Fruit fly (Drosophila melanogaster) whole organism, embryonic: ENCODE measurements around the gene Bmcp.

Source experiments
- Awh ChIP-seq: fragments of 200-800 bp; sonication (Bioruptor generic); IDR thresholded peaks from 2 replicates; pipeline ENCODE4, ENCODE4 v1.3.6; 2022; ENCODE audit warnings: missing biosample characterization, missing genetic modification characterization
- B-H2 ChIP-seq: fragments of 200-800 bp; sonication (Bioruptor generic); optimal IDR thresholded peaks from 2 replicates; lab custom pipeline; 2018; ENCODE audit warnings: missing biosample characterization, mild to moderate bottlenecking, missing genetic modification characterization
- BEAF-32 ChIP-seq: fragments of 200-800 bp; sonication (Bioruptor generic); optimal IDR thresholded peaks from 3 replicates; lab custom pipeline; 2017; ENCODE audit warnings: missing biosample characterization, missing genetic modification characterization, mild to moderate bottlenecking, moderate library complexity, missing genetic modification reagents
- CG10431 ChIP-seq: fragments of 200-800 bp; sonication (Bioruptor generic); optimal IDR thresholded peaks from 3 replicates; lab custom pipeline; 2018; ENCODE audit warnings: missing biosample characterization, mild to moderate bottlenecking, missing genetic modification characterization
- CG13287 ChIP-seq: fragments of 200-800 bp; sonication (Bioruptor generic); IDR thresholded peaks from 2 replicates; pipeline ENCODE4 v1.3.6; 2022; ENCODE audit warnings: missing biosample characterization, missing genetic modification characterization; ENCODE audit not compliant: partially characterized antibody
- CG16863 ChIP-seq: fragments of 200-800 bp; sonication (Bioruptor generic); optimal IDR thresholded peaks from 3 replicates; lab custom pipeline; 2016; ENCODE audit warnings: missing biosample characterization, missing genetic modification characterization
- CG2199 ChIP-seq: fragments of 200-800 bp; sonication (Bioruptor generic); IDR thresholded peaks from 3 replicates; pipeline ENCODE4 v1.3.6; 2022; ENCODE audit warnings: missing biosample characterization, missing genetic modification characterization
- CG30431 ChIP-seq: fragments of 200-800 bp; sonication (Bioruptor generic); optimal IDR thresholded peaks from 2 replicates; lab custom pipeline; 2017; ENCODE audit warnings: missing biosample characterization, missing genetic modification characterization
- CG33557 ChIP-seq: fragments of 200-800 bp; sonication (Bioruptor generic); optimal IDR thresholded peaks from 2 replicates; lab custom pipeline; 2019; ENCODE audit warnings: missing biosample characterization, mild to moderate bottlenecking, missing genetic modification characterization, moderate library complexity
- CG4282 ChIP-seq: fragments of 200-800 bp; sonication (Bioruptor generic); optimal IDR thresholded peaks from 2 replicates; lab custom pipeline; 2016; ENCODE audit warnings: missing biosample characterization, missing genetic modification characterization
- CG4424 ChIP-seq: fragments of 200-800 bp; sonication (Bioruptor generic); optimal IDR thresholded peaks from 3 replicates; lab custom pipeline; 2016; ENCODE audit warnings: missing biosample characterization, missing genetic modification characterization
- CG4820 ChIP-seq: fragments of 200-800 bp; sonication (Bioruptor generic); optimal IDR thresholded peaks from 3 replicates; lab custom pipeline; 2016; ENCODE audit warnings: missing biosample characterization, missing genetic modification characterization
- CG5245 ChIP-seq: fragments of 200-800 bp; sonication (Bioruptor generic); optimal IDR thresholded peaks from 3 replicates; lab custom pipeline; 2016; ENCODE audit warnings: missing biosample characterization, missing genetic modification characterization
- CG6272 ChIP-seq: fragments of 200-800 bp; sonication (Bioruptor generic); IDR thresholded peaks from 2 replicates; pipeline ENCODE4 v1.3.6; 2022; ENCODE audit warnings: missing biosample characterization, missing genetic modification characterization
- CG6689 ChIP-seq: fragments of 200-800 bp; sonication (Bioruptor generic); IDR thresholded peaks from 2 replicates; pipeline ENCODE4 v1.3.6; 2022; ENCODE audit warnings: missing biosample characterization, missing genetic modification characterization
- CG6765 ChIP-seq: fragments of 200-800 bp; sonication (Bioruptor generic); optimal IDR thresholded peaks from 3 replicates; lab custom pipeline; 2017; ENCODE audit warnings: missing biosample characterization, mild to moderate bottlenecking, missing genetic modification characterization
- CG7745 ChIP-seq: fragments of 200-800 bp; sonication (Bioruptor generic); optimal IDR thresholded peaks from 2 replicates; lab custom pipeline; 2018; ENCODE audit warnings: missing biosample characterization, mild to moderate bottlenecking, missing genetic modification characterization, moderate library complexity
- CG8359 ChIP-seq: fragments of 200-800 bp; sonication (Bioruptor generic); optimal IDR thresholded peaks from 2 replicates; lab custom pipeline; 2017; ENCODE audit warnings: missing biosample characterization, mild to moderate bottlenecking, missing genetic modification characterization, borderline replicate concordance
- Dll ChIP-seq: fragments of 200-800 bp; sonication (Bioruptor generic); IDR thresholded peaks from 4 replicates; pipeline ENCODE4 v1.3.6; 2022; ENCODE audit warnings: missing biosample characterization, missing genetic modification characterization; ENCODE audit not compliant: partially characterized antibody
- Doc3 ChIP-seq: fragments of 200-800 bp; sonication (Bioruptor generic); IDR thresholded peaks from 3 replicates; pipeline ENCODE4 v1.3.6; 2022; ENCODE audit warnings: missing biosample characterization, missing genetic modification characterization; ENCODE audit not compliant: partially characterized antibody
- Fer3 ChIP-seq: fragments of 200-800 bp; sonication (Bioruptor generic); optimal IDR thresholded peaks from 2 replicates; lab custom pipeline; 2018; ENCODE audit warnings: missing biosample characterization, mild to moderate bottlenecking, missing genetic modification characterization, moderate library complexity
- HLH4C ChIP-seq: fragments of 200-800 bp; sonication (Bioruptor generic); IDR thresholded peaks from 3 replicates; pipeline ENCODE4 v1.3.6; 2022; ENCODE audit warnings: missing biosample characterization, missing genetic modification characterization; ENCODE audit not compliant: partially characterized antibody
- Lhr ChIP-seq: fragments of 200-800 bp; sonication (Bioruptor generic); optimal IDR thresholded peaks from 3 replicates; lab custom pipeline; 2017; ENCODE audit warnings: mild to moderate bottlenecking, missing biosample characterization, missing genetic modification reagents, missing genetic modification characterization
- Lpt ChIP-seq: fragments of >200 bp; optimal IDR thresholded peaks from 2 replicates; lab custom pipeline; 2018; ENCODE audit warnings: missing biosample characterization, missing genetic modification characterization
- Neu2 ChIP-seq: fragments of 200-800 bp; sonication (Bioruptor generic); optimal IDR thresholded peaks from 3 replicates; lab custom pipeline; 2016; ENCODE audit warnings: missing biosample characterization, missing genetic modification characterization, borderline replicate concordance
- Nf-YA ChIP-seq: fragments of 200-800 bp; sonication (Bioruptor generic); IDR thresholded peaks from 2 replicates; pipeline ENCODE4 v1.3.6; 2022; ENCODE audit warnings: missing biosample characterization, missing genetic modification characterization
- Nf-YC ChIP-seq: fragments of 200-800 bp; optimal IDR thresholded peaks from 3 replicates; lab custom pipeline; 2019; ENCODE audit warnings: missing biosample characterization, mild to moderate bottlenecking, missing genetic modification characterization, moderate library complexity
- amos ChIP-seq: fragments of 200-800 bp; sonication (Bioruptor generic); IDR thresholded peaks from 2 replicates; pipeline ENCODE4 v1.3.6; 2022; ENCODE audit warnings: missing biosample characterization, missing genetic modification characterization; ENCODE audit not compliant: partially characterized antibody
- bab2 ChIP-seq: fragments of 200-800 bp; sonication (Bioruptor generic); optimal IDR thresholded peaks from 2 replicates; lab custom pipeline; 2016; ENCODE audit warnings: missing biosample characterization, missing genetic modification characterization
- btn ChIP-seq: fragments of 200-800 bp; sonication (Bioruptor generic); optimal IDR thresholded peaks from 2 replicates; lab custom pipeline; 2016; ENCODE audit warnings: missing biosample characterization, missing genetic modification characterization
- caup ChIP-seq: fragments of 200-800 bp; sonication (Bioruptor generic); optimal IDR thresholded peaks from 3 replicates; lab custom pipeline; 2017; ENCODE audit warnings: missing biosample characterization, mild to moderate bottlenecking, missing genetic modification characterization, moderate library complexity; ENCODE audit not compliant: severe bottlenecking
- corto ChIP-seq: fragments of 200-800 bp; sonication (Bioruptor generic); optimal IDR thresholded peaks from 2 replicates; lab custom pipeline; 2016; ENCODE audit warnings: missing biosample characterization, mild to moderate bottlenecking, missing genetic modification characterization, moderate library complexity
- dmrt11E ChIP-seq: fragments of 200-800 bp; sonication (Bioruptor generic); optimal IDR thresholded peaks from 3 replicates; lab custom pipeline; 2018; ENCODE audit warnings: missing biosample characterization, mild to moderate bottlenecking, missing genetic modification characterization, moderate library complexity
- esg ChIP-seq: fragments of 200-800 bp; sonication (Bioruptor generic); conservative IDR thresholded peaks from 2 replicates; pipeline ENCODE4 v1.3.6; 2022; ENCODE audit warnings: missing biosample characterization, missing genetic modification characterization
- grau ChIP-seq: fragments of 200-800 bp; optimal IDR thresholded peaks from 3 replicates; lab custom pipeline; 2019; ENCODE audit warnings: missing biosample characterization, mild to moderate bottlenecking, missing genetic modification characterization, moderate library complexity
- hkb ChIP-seq, 2 experiments: fragments of 200-800 bp in 1 of 2; fragments of >200 bp in 1 of 2; sonication (Bioruptor generic) in 1 of 2; IDR thresholded peaks in 1 of 2; optimal IDR thresholded peaks in 1 of 2; 2 replicates each; pipeline versions ENCODE4 v1.3.6 to Lab custom; 2017 to 2022; ENCODE audit warnings: missing biosample characterization in 1 of 2, missing genetic modification characterization in 1 of 2
- lilli ChIP-seq: fragments of 200-800 bp; sonication (Bioruptor generic); optimal IDR thresholded peaks from 3 replicates; lab custom pipeline; 2016; ENCODE audit warnings: missing biosample characterization, missing genetic modification characterization
- maf-S ChIP-seq: fragments of 200-800 bp; sonication (Bioruptor generic); optimal IDR thresholded peaks from 2 replicates; lab custom pipeline; 2016; ENCODE audit warnings: missing biosample characterization, missing genetic modification characterization
- mam ChIP-seq: fragments of 200-800 bp; sonication (Bioruptor generic); optimal IDR thresholded peaks from 3 replicates; lab custom pipeline; 2016; ENCODE audit warnings: missing biosample characterization, missing genetic modification characterization
- nerfin-1 ChIP-seq: fragments of 200-800 bp; sonication (Bioruptor generic); optimal IDR thresholded peaks from 3 replicates; lab custom pipeline; 2019; ENCODE audit warnings: missing biosample characterization, mild to moderate bottlenecking, missing genetic modification characterization, moderate library complexity
- pho ChIP-seq: fragments of 200-800 bp; sonication (Bioruptor generic); optimal IDR thresholded peaks from 2 replicates; lab custom pipeline; 2016; ENCODE audit warnings: missing biosample characterization, missing genetic modification characterization
- phol ChIP-seq: fragments of 200-800 bp; sonication (Bioruptor generic); optimal IDR thresholded peaks from 3 replicates; lab custom pipeline; 2018; ENCODE audit warnings: missing biosample characterization, mild to moderate bottlenecking, missing genetic modification characterization, moderate library complexity
- pum ChIP-seq: fragments of 200-800 bp; sonication (Bioruptor generic); optimal IDR thresholded peaks from 2 replicates; lab custom pipeline; 2016; ENCODE audit warnings: missing biosample characterization, missing genetic modification characterization
- ranshi ChIP-seq: fragments of 200-800 bp; sonication (Bioruptor generic); IDR thresholded peaks from 2 replicates; pipeline ENCODE4 v1.3.6; 2022; ENCODE audit warnings: missing biosample characterization, missing genetic modification characterization
- sim ChIP-seq: fragments of 200-800 bp; sonication (Bioruptor generic); IDR thresholded peaks from 2 replicates; pipeline ENCODE4 v1.3.6; 2022; ENCODE audit warnings: missing biosample characterization, missing genetic modification characterization
- toy ChIP-seq: fragments of 200-800 bp; sonication (Bioruptor generic); IDR thresholded peaks from 2 replicates; pipeline ENCODE4 v1.3.6; 2022; ENCODE audit warnings: missing biosample characterization, missing genetic modification characterization
- twi ChIP-seq: fragments of 200-800 bp; optimal IDR thresholded peaks from 2 replicates; lab custom pipeline; 2019; ENCODE audit warnings: missing biosample characterization, mild to moderate bottlenecking, missing genetic modification characterization, moderate library complexity
- unpg ChIP-seq: fragments of 200-800 bp; sonication (Bioruptor generic); optimal IDR thresholded peaks from 3 replicates; lab custom pipeline; 2018; ENCODE audit warnings: missing biosample characterization, mild to moderate bottlenecking, missing genetic modification characterization, moderate library complexity
- wor ChIP-seq: fragments of 200-800 bp; sonication (Bioruptor generic); IDR thresholded peaks from 2 replicates; pipeline ENCODE4 v1.3.6; 2022; ENCODE audit warnings: missing biosample characterization, missing genetic modification characterization
- z ChIP-seq: fragments of 200-800 bp; sonication (Bioruptor generic); IDR thresholded peaks from 3 replicates; pipeline ENCODE4 v1.3.6; 2022; ENCODE audit warnings: missing biosample characterization, missing genetic modification characterization

Bmcp gene

DNA sequence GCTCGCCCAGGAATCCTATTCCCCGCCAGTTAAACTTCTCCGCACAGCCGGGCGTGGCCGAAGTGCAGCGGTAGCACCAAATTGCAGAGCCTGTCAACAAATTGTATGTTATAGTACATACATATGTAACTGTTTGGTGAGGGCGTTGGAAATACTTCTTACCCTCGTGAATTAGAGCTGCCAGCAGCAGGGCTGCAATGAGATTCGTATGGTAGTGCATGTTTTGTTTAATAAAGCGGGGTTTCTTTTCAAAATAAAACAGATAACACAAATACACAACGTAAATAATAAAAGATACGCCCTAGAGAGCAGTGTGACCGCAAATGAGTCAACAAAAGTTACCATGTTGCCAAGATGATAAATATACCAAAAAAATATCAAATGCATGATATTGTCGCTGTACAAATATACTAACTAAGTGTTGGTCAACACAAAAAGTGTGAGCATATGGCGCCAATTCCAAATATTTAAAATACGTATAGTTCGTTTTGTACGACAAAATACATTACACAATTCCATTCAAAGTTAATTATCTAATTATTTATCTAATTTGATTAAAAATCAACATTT, 9.6 kb upstream of the Bmcp start, which contains the start of gene crim (continued):
- no peak for TF ChIP-seq ranshi (GFP tag; lab: Robert Waterston, UW)
- TF ChIP-seq Doc3 (GFP tag; lab: Robert Waterston, UW), result no peak
- no peak for TF ChIP-seq hkb (optimal IDR thresholded peaks at IDR 0.05; lab: Kevin White, UChicago)
- TF ChIP-seq hkb (GFP tag; IDR thresholded peaks at IDR 0.05; lab: Robert Waterston, UW), result 0 out of 2 replicates have a peak, but pooled peaks have one; percentile 27
- no peak for TF ChIP-seq Fer3 (tag; lab: Kevin White, UChicago)
- no peak for TF ChIP-seq z (GFP tag; lab: Robert Waterston, UW)
- no peak for TF ChIP-seq CG6765 (GFP tag; lab: Kevin White, UChicago)
- TF ChIP-seq esg (GFP tag; lab: Robert Waterston, UW), result no peak
- peak; percentile 50; the same call in 1 of the 2 replicates for TF ChIP-seq CG13287 (GFP tag; lab: Robert Waterston, UW)
- no peak for TF ChIP-seq btn (GFP tag; lab: Kevin White, UChicago)
- no peak for TF ChIP-seq pum (GFP tag; lab: Kevin White, UChicago)
- TF ChIP-seq grau, result peak; percentile 2
- no peak for TF ChIP-seq CG6272 (GFP tag; lab: Robert Waterston, UW)
- TF ChIP-seq CG4282 (GFP tag; lab: Kevin White, UChicago), result no peak
- TF ChIP-seq Nf-YC, result peak; percentile 28
- TF ChIP-seq amos (GFP tag; lab: Robert Waterston, UW), result no peak
- no peak for TF ChIP-seq CG7745 (tag; lab: Kevin White, UChicago)
- no peak for TF ChIP-seq CG4424 (GFP tag; lab: Kevin White, UChicago)
- no peak for TF ChIP-seq nerfin-1 (tag; lab: Kevin White, UChicago)
- no peak for TF ChIP-seq toy (GFP tag; lab: Robert Waterston, UW)
- TF ChIP-seq Nf-YA (GFP tag; lab: Robert Waterston, UW), result no peak
- TF ChIP-seq HLH4C (GFP tag; lab: Robert Waterston, UW), result no peak
- no peak for TF ChIP-seq CG6689
- TF ChIP-seq CG8359 (GFP tag; lab: Kevin White, UChicago), result no peak
- no peak for TF ChIP-seq B-H2 (GFP tag; lab: Kevin White, UChicago)
- TF ChIP-seq CG4820 (GFP tag; lab: Kevin White, UChicago), result no peak
- peak; percentile 42 for TF ChIP-seq phol
- no peak for TF ChIP-seq sim (GFP tag; lab: Robert Waterston, UW)
- no peak for TF ChIP-seq CG5245 (GFP tag; lab: Kevin White, UChicago)
- no peak for TF ChIP-seq Lpt (GFP tag; lab: Kevin White, UChicago)
- peak; percentile 34 for TF ChIP-seq BEAF-32 (GFP tag; lab: Kevin White, UChicago)
- TF ChIP-seq pho (GFP tag; lab: Kevin White, UChicago), result no peak
- TF ChIP-seq CG2199 (GFP tag; lab: Robert Waterston, UW), result no peak
- TF ChIP-seq lilli, result no peak
- no peak for TF ChIP-seq maf-S (GFP tag; lab: Kevin White, UChicago)
- no peak for TF ChIP-seq CG30431 (GFP tag; lab: Kevin White, UChicago)
- no peak for TF ChIP-seq dmrt11E (tag; lab: Kevin White, UChicago)
- no peak for TF ChIP-seq CG16863 (GFP tag; lab: Kevin White, UChicago)
- no peak for TF ChIP-seq caup (GFP tag; lab: Kevin White, UChicago)
- peak; percentile 3 for TF ChIP-seq unpg (GFP tag; lab: Kevin White, UChicago)
- TF ChIP-seq mam (GFP tag; lab: Kevin White, UChicago), result no peak
- no peak for TF ChIP-seq Neu2 (GFP tag; lab: Kevin White, UChicago)
- TF ChIP-seq wor (GFP tag; lab: Robert Waterston, UW), result no peak
- no peak for TF ChIP-seq corto (GFP tag; lab: Kevin White, UChicago)
- TF ChIP-seq CG10431 (GFP tag; lab: Kevin White, UChicago), result no peak
- no peak for TF ChIP-seq Dll (GFP tag; lab: Robert Waterston, UW)
- TF ChIP-seq bab2 (GFP tag; lab: Kevin White, UChicago), result no peak
- no peak for TF ChIP-seq CG33557 (GFP tag; lab: Kevin White, UChicago)
- no peak for TF ChIP-seq twi (tag; lab: Kevin White, UChicago)
- 0 out of 2 replicates have a peak, but pooled peaks have one; percentile 38 for TF ChIP-seq Awh (GFP tag; lab: Robert Waterston, UW)
- TF ChIP-seq Lhr (GFP tag; lab: Kevin White, UChicago), result peak; percentile 52
